Worm (Caenorhabditis elegans): ENCODE data around the gene T10H9.8.

Gene T10H9.8

DNA sequence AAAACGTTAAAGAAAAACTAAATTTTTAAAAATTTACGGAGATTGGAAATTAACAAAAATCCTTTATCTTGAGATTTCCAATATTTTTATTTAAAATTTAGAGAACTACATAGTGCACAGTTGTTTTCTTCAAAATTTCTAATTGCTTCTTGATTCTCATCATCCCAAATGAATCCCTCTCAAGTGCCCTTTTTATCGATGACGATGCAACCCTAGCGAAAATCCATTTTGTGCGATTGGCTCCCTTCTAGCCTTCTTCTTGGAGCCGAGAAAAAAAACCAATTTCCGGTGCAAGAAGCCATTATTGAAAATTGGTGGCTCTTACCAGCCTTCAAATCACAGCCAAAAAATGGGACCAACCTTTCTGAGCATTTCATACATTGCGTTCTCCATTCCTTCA, 10.4 kb downstream of the T10H9.8 start:
- TF ChIP-seq unc-130 (GFP tag; optimal IDR thresholded peaks at IDR 0.05) = no peak
- TF ChIP-seq hmg-1.2 (GFP tag; IDR thresholded peaks at IDR 0.05) = 0 out of 2 replicates have a peak, but pooled peaks have one; percentile 16

DNA sequence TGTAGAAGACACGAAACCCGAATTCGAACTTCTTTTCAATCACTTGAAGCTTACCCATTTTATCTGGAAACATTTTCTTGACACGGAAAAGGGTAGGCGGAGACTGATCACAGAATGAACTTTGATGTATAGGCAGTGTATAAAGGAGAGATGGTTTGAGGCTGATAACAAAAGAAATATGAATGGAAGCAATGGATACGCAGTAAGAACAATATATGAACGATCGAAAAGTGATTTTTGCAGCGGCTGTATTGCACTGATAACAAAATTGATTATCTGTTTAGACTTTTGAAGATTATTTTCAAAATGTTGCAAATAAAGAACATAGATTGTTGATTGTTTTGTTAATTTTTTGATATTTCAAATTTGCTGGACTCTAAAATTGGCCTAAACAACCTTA, 13.6 kb downstream of the T10H9.8 start, which contains the start of gene pmp-5:
Gene pmp-5 (minus strand): TSS at position 63 of the 400 bp plus-strand sequence.
- TF ChIP-seq rec-8 (tag; optimal IDR thresholded peaks at IDR 0.05) (no peak), somi-1 (GFP tag; optimal IDR thresholded peaks at IDR 0.05) (no peak), let-526 (GFP tag; IDR thresholded peaks at IDR 0.05) (no peak), repo-1 (tag; optimal IDR thresholded peaks at IDR 0.05) (no peak), F57C9.4 (tag; optimal IDR thresholded peaks at IDR 0.05) (no peak), dox-1 (GFP tag; IDR thresholded peaks at IDR 0.05) (peak; percentile 19; the same call in 1 of the 2 replicates), egrh-3 (GFP tag; IDR thresholded peaks at IDR 0.05) (no peak), Y95B8A.8 (GFP tag; IDR thresholded peaks at IDR 0.05) (no peak), F52B5.7 (tag; optimal IDR thresholded peaks at IDR 0.05) (no peak), aptf-2 (GFP tag; conservative IDR thresholded peaks at IDR 0.05) (no peak), hsf-1 (GFP tag; IDR thresholded peaks at IDR 0.05) (no peak), ama-1 (optimal IDR thresholded peaks at IDR 0.05) (no peak), ama-1 (GFP tag; optimal IDR thresholded peaks at IDR 0.05) (no peak), xnd-1 (tag; optimal IDR thresholded peaks at IDR 0.05) (no peak), tbx-9 (tag; optimal IDR thresholded peaks at IDR 0.05; ENCODE audit: borderline replicate concordance) (no peak), nhr-80 (tag; optimal IDR thresholded peaks at IDR 0.05) (peak; percentile 82), T07F8.4 (tag; optimal IDR thresholded peaks at IDR 0.05) (no peak), hmg-20 (GFP tag; IDR thresholded peaks at IDR 0.05) (no peak), nhr-90 (tag; optimal IDR thresholded peaks at IDR 0.05) (no peak), madf-8 (GFP tag; conservative IDR thresholded peaks at IDR 0.05) (no peak), ztf-22 (GFP tag; optimal IDR thresholded peaks at IDR 0.05) (peak; percentile 38)

DNA sequence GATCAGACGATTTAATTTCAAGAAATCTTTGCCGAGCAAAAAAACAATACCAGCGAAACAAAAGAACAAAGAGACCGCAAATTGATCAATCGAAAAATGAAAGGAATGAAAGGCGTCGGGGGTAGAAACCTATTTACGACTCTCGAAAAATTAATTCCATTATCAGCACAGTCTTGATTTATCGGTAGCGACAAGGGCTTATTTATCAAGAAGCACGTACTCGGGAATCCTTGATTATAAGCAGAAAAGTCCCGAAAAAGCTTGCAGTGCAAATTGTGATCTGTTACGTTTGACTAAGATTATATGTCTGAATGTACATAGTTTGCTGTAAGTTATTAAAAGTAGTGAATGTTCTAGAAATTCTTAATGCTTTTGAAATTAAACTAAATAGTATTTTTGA, 14.4 kb downstream of the T10H9.8 start:
- TF ChIP-seq nhr-80 (tag; optimal IDR thresholded peaks at IDR 0.05) (peak; percentile 33), chd-7 (tag; optimal IDR thresholded peaks at IDR 0.05) (no peak), ztf-18 (tag; optimal IDR thresholded peaks at IDR 0.05) (no peak), F49E8.2 (tag; optimal IDR thresholded peaks at IDR 0.05; ENCODE audit: insufficient read depth) (no peak)

DNA sequence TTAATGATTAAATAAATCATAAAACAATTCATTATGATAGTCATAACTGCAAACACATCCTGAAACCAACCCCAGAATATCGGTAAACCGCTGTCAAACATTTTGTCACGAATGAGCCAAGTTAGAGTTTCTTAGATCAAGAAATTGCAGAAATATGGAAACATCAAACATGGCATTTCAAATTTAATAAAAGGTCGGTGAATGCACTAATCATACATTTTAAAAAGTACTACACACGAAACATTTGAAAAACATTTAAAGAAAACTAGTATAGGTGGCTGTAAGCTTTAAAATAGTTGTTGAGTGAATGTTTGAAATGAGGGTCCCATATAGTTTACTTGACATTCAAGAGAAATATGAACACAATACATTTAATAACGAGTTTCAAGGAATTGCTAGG, 16.6 kb downstream of the T10H9.8 start, which contains the start of gene str-180:
Gene str-180 (minus strand): TSS at position 101 of the 400 bp plus-strand sequence.
- no peak for TF ChIP-seq athp-1 (tag; optimal IDR thresholded peaks at IDR 0.05)
- TF ChIP-seq fkh-3 (tag; optimal IDR thresholded peaks at IDR 0.05) = no peak
- no peak for TF ChIP-seq nhr-90 (tag; optimal IDR thresholded peaks at IDR 0.05)
- TF ChIP-seq repo-1 (tag; optimal IDR thresholded peaks at IDR 0.05) = no peak
- TF ChIP-seq F57A8.1 (GFP tag; optimal IDR thresholded peaks at IDR 0.05) = no peak
- TF ChIP-seq zim-3 (tag; optimal IDR thresholded peaks at IDR 0.05) = no peak
- TF ChIP-seq hmg-20 (GFP tag; IDR thresholded peaks at IDR 0.05) = no peak

DNA sequence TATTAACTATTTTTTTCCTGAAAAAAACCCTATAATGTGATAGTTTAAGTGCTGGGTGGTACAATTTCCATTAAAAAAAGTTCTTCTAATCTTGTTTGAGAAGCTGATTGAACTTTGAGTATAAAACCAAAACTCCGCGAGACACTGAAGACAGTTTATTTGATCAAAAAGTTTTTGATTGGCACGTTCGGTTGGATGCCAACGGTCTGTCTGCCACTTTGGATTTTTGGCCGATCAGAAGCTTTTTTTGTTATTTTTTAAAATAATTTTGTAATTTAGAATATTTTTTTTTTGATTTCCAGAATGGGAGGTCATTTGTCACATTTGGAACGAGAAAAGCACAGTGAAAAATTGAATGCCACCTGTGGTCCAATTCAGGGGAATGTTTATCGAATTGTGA, 17.4 kb downstream of the T10H9.8 start, which contains the start of gene cest-28:
Gene cest-28 (plus strand): TSS at position 301 of the 400 bp plus-strand sequence.
- peak; percentile 32 for TF ChIP-seq nhr-80 (tag; optimal IDR thresholded peaks at IDR 0.05)
- no peak for TF ChIP-seq ama-1 (optimal IDR thresholded peaks at IDR 0.05)
- TF ChIP-seq ama-1 (GFP tag; optimal IDR thresholded peaks at IDR 0.05) = no peak

DNA sequence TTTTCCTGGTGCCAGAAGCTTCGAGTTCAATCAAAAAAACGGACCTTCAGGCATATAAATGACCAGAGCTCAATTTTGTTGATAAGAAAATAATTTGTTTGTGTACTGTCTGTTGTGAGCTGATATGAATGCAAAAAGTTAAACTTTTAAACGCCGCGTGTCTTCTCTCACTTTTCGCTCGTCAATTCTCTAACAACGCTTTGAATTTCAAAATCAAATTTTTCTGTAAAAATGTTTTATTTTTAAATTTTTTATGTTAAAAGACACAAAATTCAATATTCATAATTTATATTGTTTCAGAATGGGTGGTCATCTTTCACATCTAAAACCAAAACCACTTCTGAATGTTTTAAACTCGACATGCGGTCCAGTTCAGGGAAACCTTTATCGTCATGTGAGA, 21.8 kb downstream of the T10H9.8 start, which contains the start of gene cest-31:
Gene cest-31 (plus strand): TSS at position 301 of the 400 bp plus-strand sequence.
- no peak for TF ChIP-seq Y79H2A.3 (GFP tag; conservative IDR thresholded peaks at IDR 0.05)
- TF ChIP-seq die-1 (tag; optimal IDR thresholded peaks at IDR 0.05) = no peak
- TF ChIP-seq attf-3 (GFP tag; conservative IDR thresholded peaks at IDR 0.05) = no peak
- TF ChIP-seq ceh-58 (GFP tag; IDR thresholded peaks at IDR 0.05) = no peak
- no peak for TF ChIP-seq nfya-1 (tag; optimal IDR thresholded peaks at IDR 0.05; ENCODE audit: borderline replicate concordance, insufficient read depth)
- TF ChIP-seq D2030.7 (GFP tag; IDR thresholded peaks at IDR 0.05) = no peak
- no peak for TF ChIP-seq Y53G8AR.9 (GFP tag; conservative IDR thresholded peaks at IDR 0.05)
- no peak for TF ChIP-seq cebp-2 (GFP tag; IDR thresholded peaks at IDR 0.05)
- no peak for TF ChIP-seq bed-2 (GFP tag; IDR thresholded peaks at IDR 0.05)
- TF ChIP-seq nhr-80 (tag; optimal IDR thresholded peaks at IDR 0.05) = no peak
- TF ChIP-seq rcor-1 (GFP tag; IDR thresholded peaks at IDR 0.05) = no peak
- no peak for TF ChIP-seq repo-1 (tag; optimal IDR thresholded peaks at IDR 0.05)
- TF ChIP-seq F49E8.2 (tag; optimal IDR thresholded peaks at IDR 0.05; ENCODE audit: insufficient read depth) = no peak
- TF ChIP-seq Y67H2A.10 (GFP tag; conservative IDR thresholded peaks at IDR 0.05) = no peak

Measured in whole organism, young adult.